Worm (Caenorhabditis elegans): ENCODE results near the gene C44E12.1.

DNA sequence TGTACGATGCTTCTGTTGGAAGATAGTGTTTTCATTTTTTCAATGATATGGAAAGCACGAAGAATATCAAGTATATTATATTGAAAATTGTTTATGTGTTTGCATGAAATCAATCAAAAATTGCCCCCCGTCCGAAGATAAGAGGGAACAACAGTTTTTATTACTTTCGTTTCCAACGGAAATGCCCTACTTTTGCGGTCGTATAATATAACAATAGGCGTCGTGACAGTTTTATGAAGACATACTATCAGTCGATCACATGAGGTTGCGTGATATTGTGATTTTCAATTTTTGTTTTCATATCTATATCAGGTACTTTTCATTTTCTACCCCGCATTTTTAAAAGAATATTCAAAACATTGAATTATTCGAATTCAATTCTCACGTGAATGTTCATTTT is 698 bp upstream of the C44E12.1 start:
- TF ChIP-seq klf-2 (GFP tag; conservative IDR thresholded peaks at IDR 0.05) (no peak), med-1 (GFP tag; optimal IDR thresholded peaks at IDR 0.05; ENCODE audit: insufficient read depth) (no peak), T22C8.4 (GFP tag; IDR thresholded peaks at IDR 0.05) (no peak), ztf-29 (GFP tag; IDR thresholded peaks at IDR 0.05) (no peak), tab-1 (GFP tag; IDR thresholded peaks at IDR 0.05) (no peak), cog-1 (tag; optimal IDR thresholded peaks at IDR 0.05) (no peak), flt-1 (GFP tag; IDR thresholded peaks at IDR 0.05) (no peak), ref-1 (GFP tag; conservative IDR thresholded peaks at IDR 0.05) (no peak), ztf-23 (GFP tag; IDR thresholded peaks at IDR 0.05) (no peak)

All from whole organism, midembryonic.